Worm (Caenorhabditis elegans) whole organism, late embryonic: Measurements from ENCODE around the gene mlt-4.

ENCODE experiments used
- ceh-14 ChIP-seq: sonication (generic microtip); optimal IDR thresholded peaks from 2 replicates; lab custom pipeline; 2016; ENCODE audit warnings: missing genotype, missing genetic modification characterization, missing compliant biosample characterization
- ceh-22 ChIP-seq: sonication (generic microtip); optimal IDR thresholded peaks from 2 replicates; lab custom pipeline; 2017; ENCODE audit warnings: missing biosample characterization, missing genetic modification characterization
- ceh-9 ChIP-seq: sonication (generic microtip); optimal IDR thresholded peaks from 2 replicates; lab custom pipeline; 2016; ENCODE audit warnings: mild to moderate bottlenecking, missing genetic modification characterization, inconsistent platforms, missing compliant biosample characterization
- dmd-4 ChIP-seq: sonication (generic microtip); optimal IDR thresholded peaks from 2 replicates; lab custom pipeline; 2016; ENCODE audit warnings: borderline replicate concordance, missing genetic modification characterization, missing compliant biosample characterization
- nfya-1 ChIP-seq: sonication (generic microtip); optimal IDR thresholded peaks from 2 replicates; lab custom pipeline; 2017; ENCODE audit warnings: missing genetic modification characterization, mild to moderate bottlenecking, missing compliant biosample characterization, antibody characterized with exemption, moderate library complexity
- nhr-232 ChIP-seq: sonication (generic microtip); optimal IDR thresholded peaks from 2 replicates; lab custom pipeline; 2016; ENCODE audit warnings: missing genetic modification characterization, missing compliant biosample characterization
- odd-2 ChIP-seq: sonication (generic microtip); optimal IDR thresholded peaks from 2 replicates; lab custom pipeline; 2017; ENCODE audit warnings: antibody characterized with exemption, mild to moderate bottlenecking, missing genetic modification characterization, missing compliant biosample characterization
- pqm-1 ChIP-seq: sonication (generic microtip); optimal IDR thresholded peaks from 2 replicates; lab custom pipeline; 2016; ENCODE audit warnings: missing genetic modification characterization, missing compliant biosample characterization
- sox-4 ChIP-seq: sonication (generic microtip); optimal IDR thresholded peaks from 2 replicates; lab custom pipeline; 2017; ENCODE audit warnings: mild to moderate bottlenecking, missing genetic modification characterization, inconsistent platforms, missing compliant biosample characterization
- unc-3 ChIP-seq, 2 experiments: fragments of 200-800 bp in 1 of 2; sonication (Bioruptor generic) in 1 of 2; sonication (generic microtip) in 1 of 2; conservative IDR thresholded peaks in 1 of 2; optimal IDR thresholded peaks in 1 of 2; 2 replicates each; pipeline versions ENCODE4 v1.3.6 to Lab custom; 2016 to 2022; ENCODE audit warnings: missing compliant biosample characterization in 2 of 2, missing genetic modification characterization in 2 of 2, missing genetic modification reagents in 1 of 2
- zip-5 ChIP-seq: sonication (generic microtip); optimal IDR thresholded peaks from 2 replicates; lab custom pipeline; 2016; ENCODE audit warnings: missing genetic modification characterization, missing compliant biosample characterization

ce11 chrV:20305803-20306202, 16.6 kb upstream of the mlt-4 start, which contains the start of gene ZC15.1:
- TF ChIP-seq ceh-22 (tag; lab: Kevin White, UChicago), result no peak
- no peak for TF ChIP-seq sox-4
- TF ChIP-seq ceh-14, result no peak
- TF ChIP-seq dmd-4 (tag; lab: Kevin White, UChicago), result no peak
- TF ChIP-seq nfya-1 (tag; lab: Kevin White, UChicago), result no peak
- TF ChIP-seq zip-5 (tag; lab: Kevin White, UChicago), result no peak
- TF ChIP-seq pqm-1, result no peak
- TF ChIP-seq odd-2 (tag; lab: Kevin White, UChicago), result no peak
- TF ChIP-seq nhr-232 (tag; lab: Kevin White, UChicago), result no peak
- no peak for TF ChIP-seq ceh-9 (tag; lab: Kevin White, UChicago)
- no peak for TF ChIP-seq unc-3 (GFP tag; conservative IDR thresholded peaks at IDR 0.05; lab: Robert Waterston, UW)
- no peak for TF ChIP-seq unc-3 (tag; optimal IDR thresholded peaks at IDR 0.05; lab: Kevin White, UChicago)
